ENCODE assay signal across 3 fruit fly cellular contexts in the genomic region with DNA sequence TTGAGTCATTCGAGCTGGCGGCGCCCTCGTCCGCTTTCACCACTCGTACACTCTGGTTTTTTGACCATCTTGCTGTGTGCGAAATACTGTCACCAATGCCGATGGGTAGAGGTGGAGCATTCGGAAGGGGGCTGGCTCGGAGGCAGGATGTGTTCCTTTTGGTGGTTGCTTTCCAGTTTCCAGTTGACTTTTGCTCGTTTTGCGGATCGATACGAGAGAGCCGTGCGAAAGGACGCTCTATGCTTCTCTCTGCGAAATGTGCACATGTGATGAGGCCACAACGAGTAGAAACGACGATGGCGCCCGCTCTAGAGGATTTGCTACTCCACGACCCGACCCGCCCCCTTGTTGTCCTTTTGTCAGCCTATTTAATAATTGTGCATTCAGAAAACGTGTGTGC.
TF ChIP-seq lines count a peak whose summit lies in the region.

No protein-coding gene starts in this region.

- TF ChIP-seq CTCF in whole organism, embryonic (GFP tag; optimal IDR thresholded peaks at IDR 0.05; lab: Kevin White, UChicago), result no peak

TF ChIP-seq in whole organism, 6 proteins besides CTCF, POLR2A, EP300 and RAD21:
- TF ChIP-seq Dll (optimal IDR thresholded peaks at IDR 0.05; lab: Kevin White, UChicago) (peak; percentile 2), CG8478 (optimal IDR thresholded peaks at IDR 0.05; lab: Kevin White, UChicago) (no peak)

TF ChIP-seq in whole organism, embryonic, 481 proteins besides CTCF, POLR2A, EP300 and RAD21:
- TF ChIP-seq CG7271 (tag; optimal IDR thresholded peaks at IDR 0.05; lab: Kevin White, UChicago) (no peak), nau (GFP tag; optimal IDR thresholded peaks at IDR 0.05; lab: Kevin White, UChicago) (no peak), abd-A (tag; optimal IDR thresholded peaks at IDR 0.05; lab: Kevin White, UChicago) (peak; percentile 46), odd (GFP tag; optimal IDR thresholded peaks at IDR 0.05; lab: Kevin White, UChicago) (no peak), Lhr (GFP tag; optimal IDR thresholded peaks at IDR 0.05; lab: Kevin White, UChicago) (no peak), onecut (GFP tag; IDR thresholded peaks at IDR 0.05; lab: Robert Waterston, UW) (peak; percentile 96), ftz-f1 (GFP tag; optimal IDR thresholded peaks at IDR 0.05; lab: Kevin White, UChicago) (no peak), CG8359 (GFP tag; optimal IDR thresholded peaks at IDR 0.05; lab: Kevin White, UChicago; ENCODE audit: borderline replicate concordance) (no peak), Nf-YA (GFP tag; IDR thresholded peaks at IDR 0.05; lab: Robert Waterston, UW) (no peak), Hr51 (GFP tag; optimal IDR thresholded peaks at IDR 0.05; lab: Kevin White, UChicago) (peak in 1 of 2 experiments; percentile 14), Deaf1 (tag; optimal IDR thresholded peaks at IDR 0.05; lab: Kevin White, UChicago) (peak; percentile 65), CG17612 (GFP tag; IDR thresholded peaks at IDR 0.05; lab: Robert Waterston, UW) (no peak), CG6683 (GFP tag; optimal IDR thresholded peaks at IDR 0.05; lab: Kevin White, UChicago) (no peak), Trl (optimal IDR thresholded peaks at IDR 0.05; lab: Kevin White, UChicago) (peak; percentile 4 to 26), Trl (GFP tag; optimal IDR thresholded peaks at IDR 0.05; lab: Kevin White, UChicago) (no peak), Ptx1 (GFP tag; IDR thresholded peaks at IDR 0.05; lab: Robert Waterston, UW) (no peak), Med (GFP tag; lab: Kevin White, UChicago) (peak; percentile 63)
TF ChIP-seq in whole organism, embryonic: peak in this region for 6.

TF ChIP-seq in whole organism, prepupa, 60 proteins besides CTCF, POLR2A, EP300 and RAD21:
- no peak for TF ChIP-seq Met (GFP tag; optimal IDR thresholded peaks at IDR 0.05; lab: Kevin White, UChicago)
- TF ChIP-seq CG6163 (GFP tag; IDR thresholded peaks at IDR 0.05; lab: Robert Waterston, UW), result no peak
- 0 out of 3 replicates have a peak, but pooled peaks have one; percentile 14 for TF ChIP-seq eg (GFP tag; IDR thresholded peaks at IDR 0.05; lab: Robert Waterston, UW)
- TF ChIP-seq CG32006 (GFP tag; optimal IDR thresholded peaks at IDR 0.05; lab: Kevin White, UChicago), result no peak
